Fruit fly (Drosophila melanogaster) whole organism: ENCODE data around the gene mthl1.

Source experiments
- CG8478 ChIP-seq: fragments of >200 bp; optimal IDR thresholded peaks from 2 replicates; lab custom pipeline; 2018; ENCODE audit warnings: inconsistent platforms
- Dll ChIP-seq: fragments of >200 bp; optimal IDR thresholded peaks from 2 replicates; lab custom pipeline; 2017
- EcR ChIP-seq, 2 experiments: fragments of >200 bp; optimal IDR thresholded peaks; 2 replicates each; lab custom pipeline; 2017; ENCODE audit warnings: missing biosample characterization in 2 of 2, missing genetic modification characterization in 2 of 2, missing genetic modification reagents in 2 of 2
- pan ChIP-seq: fragments of >200 bp; optimal IDR thresholded peaks from 2 replicates; lab custom pipeline; 2017
- psq ChIP-seq: fragments of >200 bp; optimal IDR thresholded peaks from 2 replicates; lab custom pipeline; 2017
- usp ChIP-seq: fragments of >200 bp; optimal IDR thresholded peaks from 2 replicates; lab custom pipeline; 2017; ENCODE audit warnings: missing biosample characterization, missing genetic modification characterization, mixed read lengths

- TF ChIP-seq Dll, result no peak
- TF ChIP-seq psq (lab: Kevin White, UChicago), result no peak
- no peak for TF ChIP-seq pan (lab: Kevin White, UChicago)
- no peak for TF ChIP-seq CG8478 (lab: Kevin White, UChicago)
- TF ChIP-seq usp (GFP tag; lab: Kevin White, UChicago), result no peak
- no peak for TF ChIP-seq EcR (GFP tag; optimal IDR thresholded peaks at IDR 0.05; lab: Kevin White, UChicago)
Observed at dm6 chrX:16689339-16689738, 48.6 kb downstream of the mthl1 start.
